Worm (Caenorhabditis elegans) whole organism, young adult: Measurements from ENCODE around the gene F58E1.13.

Experiments
- B0261.1 ChIP-seq: sonication (generic microtip); optimal IDR thresholded peaks from 2 replicates; lab custom pipeline; 2016; ENCODE audit warnings: mild to moderate bottlenecking, missing genetic modification characterization, moderate library complexity, missing compliant biosample characterization
- ZK185.1 ChIP-seq: sonication (generic microtip); optimal IDR thresholded peaks from 2 replicates; lab custom pipeline; 2016; ENCODE audit warnings: mild to moderate bottlenecking, missing genetic modification characterization, missing compliant biosample characterization; ENCODE audit not compliant: poor library complexity, severe bottlenecking
- ama-1 ChIP-seq, 3 experiments: fragments of 150-350 bp in 1 of 3; sonication (generic microtip) in 2 of 3; optimal IDR thresholded peaks; 2 replicates each; lab custom pipeline; 2014 to 2018; ENCODE audit warnings: missing biosample characterization in 2 of 3, missing genetic modification characterization in 2 of 3, missing genetic modification reagents in 2 of 3
- ets-4 ChIP-seq: fragments of 200-800 bp; sonication (Bioruptor generic); optimal IDR thresholded peaks from 2 replicates; lab custom pipeline; 2018; ENCODE audit warnings: mild to moderate bottlenecking, missing genetic modification characterization, missing compliant biosample characterization
- let-526 ChIP-seq: fragments of 200-800 bp; sonication (Bioruptor generic); IDR thresholded peaks from 2 replicates; pipeline ENCODE4 v1.3.6; 2022; ENCODE audit warnings: missing genetic modification reagents, missing genetic modification characterization, missing compliant biosample characterization
- lsy-27 ChIP-seq: sonication (generic microtip); optimal IDR thresholded peaks from 2 replicates; lab custom pipeline; 2017; ENCODE audit warnings: missing genetic modification characterization, mild to moderate bottlenecking, missing compliant biosample characterization, antibody characterized with exemption, missing genotype, borderline replicate concordance; ENCODE audit not compliant: insufficient read depth
- mes-4 ChIP-seq: sonication (generic microtip); optimal IDR thresholded peaks from 2 replicates; lab custom pipeline; 2016; ENCODE audit warnings: missing genotype, missing genetic modification characterization, missing compliant biosample characterization
- unc-62 ChIP-seq: fragments of 150-350 bp; optimal IDR thresholded peaks from 2 replicates; lab custom pipeline; 2014; ENCODE audit warnings: missing biosample characterization, missing genetic modification reagents, missing genetic modification characterization

- TF ChIP-seq B0261.1 (tag; lab: Kevin White, UChicago) = no peak
- TF ChIP-seq unc-62 (GFP tag; lab: Kevin White, UChicago) = no peak
- TF ChIP-seq ets-4 (GFP tag; lab: Kevin White, UChicago) = no peak
- TF ChIP-seq let-526 (GFP tag; lab: Robert Waterston, UW) = no peak
- TF ChIP-seq ZK185.1 (tag; lab: Kevin White, UChicago) = no peak
- TF ChIP-seq lsy-27 (tag; lab: Kevin White, UChicago) = no peak
- no peak for TF ChIP-seq mes-4 (tag; lab: Kevin White, UChicago)
- TF ChIP-seq ama-1 (optimal IDR thresholded peaks at IDR 0.05; lab: Kevin White, UChicago) = no peak
- no peak for TF ChIP-seq ama-1 (GFP tag; optimal IDR thresholded peaks at IDR 0.05; lab: Kevin White, UChicago)
Measured at ce11 chrII:1695861-1696260, at the start of gene F58E1.13.
